Worm (Caenorhabditis elegans): ENCODE measurements around the gene mnk-1.
A peak's percentile ranks its signal among the peaks of the same experiment; 100 is the strongest.
"Not testable (repeated sequence)": the region's sequence is repeated elsewhere in the genome, so short reads cannot be mapped to it uniquely, and the experiment has no call there.

mnk-1 gene

DNA sequence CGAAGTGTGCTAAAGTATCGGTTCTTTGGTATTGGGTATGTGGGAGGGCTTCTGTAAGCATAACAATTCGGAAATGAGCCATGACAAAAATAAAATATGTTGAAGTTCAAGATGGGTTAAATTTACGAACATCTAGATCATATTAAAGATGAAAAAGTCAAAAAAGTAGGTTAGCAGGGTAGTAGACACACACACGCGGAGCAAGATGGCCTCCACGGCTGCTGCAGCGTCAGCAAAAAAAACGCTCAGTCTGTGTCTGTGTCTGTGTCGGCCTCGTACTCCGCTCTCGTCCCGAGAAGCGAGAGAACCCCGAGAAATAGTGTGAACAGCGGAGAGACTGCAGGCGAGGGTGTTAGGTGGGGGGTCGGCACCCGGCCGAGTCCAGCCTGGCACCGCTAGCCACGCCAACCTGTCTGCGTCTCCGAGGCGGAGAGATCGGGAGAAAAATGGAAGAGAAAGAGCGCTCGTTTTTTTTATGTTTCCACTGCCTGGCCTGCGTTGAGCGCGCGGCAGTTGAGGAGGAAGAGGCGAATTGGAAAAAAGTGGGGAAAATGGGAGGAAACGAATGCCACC is 52.3 kb downstream of the mnk-1 start, which contains the start of gene myrf-1:
TSS of gene myrf-1 (minus strand) at position 51 of the 573 bp plus-strand sequence.
- peak; percentile 72 for TF ChIP-seq cog-1 (tag; optimal IDR thresholded peaks at IDR 0.05)
- TF ChIP-seq ztf-23 (GFP tag; IDR thresholded peaks at IDR 0.05) = peak; percentile 56; the same call in 1 of the 2 replicates
- TF ChIP-seq klf-2 (GFP tag; conservative IDR thresholded peaks at IDR 0.05) = no peak
- TF ChIP-seq med-1 (GFP tag; optimal IDR thresholded peaks at IDR 0.05; ENCODE audit: insufficient read depth) = no peak
- TF ChIP-seq tab-1 (GFP tag; IDR thresholded peaks at IDR 0.05) = 0 out of 2 replicates have a peak, but pooled peaks have one; percentile 67
- TF ChIP-seq flt-1 (GFP tag; IDR thresholded peaks at IDR 0.05) = 0 out of 2 replicates have a peak, but pooled peaks have one; percentile 6
- no peak for TF ChIP-seq ztf-29 (GFP tag; IDR thresholded peaks at IDR 0.05)
- no peak for TF ChIP-seq T22C8.4 (GFP tag; IDR thresholded peaks at IDR 0.05)
- TF ChIP-seq ref-1 (GFP tag; conservative IDR thresholded peaks at IDR 0.05) = no peak

- no peak for TF ChIP-seq ztf-29 (GFP tag; IDR thresholded peaks at IDR 0.05)
- TF ChIP-seq ztf-23 (GFP tag; IDR thresholded peaks at IDR 0.05) = no peak
- TF ChIP-seq flt-1 (GFP tag; IDR thresholded peaks at IDR 0.05) = no peak
- TF ChIP-seq cog-1 (tag; optimal IDR thresholded peaks at IDR 0.05) = no peak
- no peak for TF ChIP-seq T22C8.4 (GFP tag; IDR thresholded peaks at IDR 0.05)
- TF ChIP-seq tab-1 (GFP tag; IDR thresholded peaks at IDR 0.05) = no peak
- no peak for TF ChIP-seq med-1 (GFP tag; optimal IDR thresholded peaks at IDR 0.05; ENCODE audit: insufficient read depth)
Observed at ce11 chrII:10501578-10501977, 53.3 kb downstream of the mnk-1 start.

DNA sequence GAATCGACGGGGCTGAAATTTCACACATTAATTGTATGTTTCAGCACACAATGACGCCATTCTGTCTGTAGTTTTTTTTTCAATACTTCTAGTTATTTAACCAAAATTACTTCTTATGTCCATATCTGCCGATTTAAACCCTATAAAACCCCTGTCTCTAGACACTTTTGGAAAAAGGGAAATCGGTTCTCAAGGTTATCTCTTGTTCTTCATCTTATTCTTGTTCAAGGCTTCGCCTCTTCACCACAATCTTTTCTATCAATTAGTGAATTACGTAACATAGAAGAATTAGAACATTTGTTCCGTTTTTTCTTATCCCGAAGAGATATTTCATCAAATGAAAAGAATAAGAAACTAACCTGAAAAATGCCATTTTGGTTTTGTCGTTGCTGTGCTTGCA is 54.2 kb downstream of the mnk-1 start:
- TF ChIP-seq cog-1 (tag; optimal IDR thresholded peaks at IDR 0.05) (no peak), klf-2 (GFP tag; conservative IDR thresholded peaks at IDR 0.05) (no peak), T22C8.4 (GFP tag; IDR thresholded peaks at IDR 0.05) (no peak), tab-1 (GFP tag; IDR thresholded peaks at IDR 0.05) (no peak), med-1 (GFP tag; optimal IDR thresholded peaks at IDR 0.05; ENCODE audit: insufficient read depth) (no peak), ztf-23 (GFP tag; IDR thresholded peaks at IDR 0.05) (no peak), flt-1 (GFP tag; IDR thresholded peaks at IDR 0.05) (no peak), ref-1 (GFP tag; conservative IDR thresholded peaks at IDR 0.05) (no peak), ztf-29 (GFP tag; IDR thresholded peaks at IDR 0.05) (no peak)

ce11 chrII:10495912-10496311 is 58.9 kb downstream of the mnk-1 start, which contains the start of gene ZK666.12:
Gene ZK666.12, plus strand, starts transcription at chrII:10496212.
- TF ChIP-seq ztf-29 (GFP tag; IDR thresholded peaks at IDR 0.05) (no peak), tab-1 (GFP tag; IDR thresholded peaks at IDR 0.05) (no peak), cog-1 (tag; optimal IDR thresholded peaks at IDR 0.05) (no peak), med-1 (GFP tag; optimal IDR thresholded peaks at IDR 0.05; ENCODE audit: insufficient read depth) (no peak), ztf-23 (GFP tag; IDR thresholded peaks at IDR 0.05) (no peak), ref-1 (GFP tag; conservative IDR thresholded peaks at IDR 0.05) (no peak), T22C8.4 (GFP tag; IDR thresholded peaks at IDR 0.05) (no peak), klf-2 (GFP tag; conservative IDR thresholded peaks at IDR 0.05) (no peak), flt-1 (GFP tag; IDR thresholded peaks at IDR 0.05) (no peak)

- TF ChIP-seq ztf-29 (GFP tag; IDR thresholded peaks at IDR 0.05) (no peak), klf-2 (GFP tag; conservative IDR thresholded peaks at IDR 0.05) (no peak), flt-1 (GFP tag; IDR thresholded peaks at IDR 0.05) (no peak), T22C8.4 (GFP tag; IDR thresholded peaks at IDR 0.05) (no peak), tab-1 (GFP tag; IDR thresholded peaks at IDR 0.05) (no peak), med-1 (GFP tag; optimal IDR thresholded peaks at IDR 0.05; ENCODE audit: insufficient read depth) (no peak), ztf-23 (GFP tag; IDR thresholded peaks at IDR 0.05) (no peak), ref-1 (GFP tag; conservative IDR thresholded peaks at IDR 0.05) (no peak), cog-1 (tag; optimal IDR thresholded peaks at IDR 0.05) (no peak)
Observed at ce11 chrII:10494467-10494866, 60.4 kb downstream of the mnk-1 start, which contains the start of gene ZK666.14. Gene ZK666.14, plus strand, starts transcription at chrII:10494767.

ce11 chrII:10493034-10493433 is 61.8 kb downstream of the mnk-1 start, which contains the start of gene ZK666.8:
Gene ZK666.8, minus strand, starts transcription at chrII:10493134.
- not testable (repeated sequence) for TF ChIP-seq klf-2 (GFP tag; conservative IDR thresholded peaks at IDR 0.05); cog-1 (tag; optimal IDR thresholded peaks at IDR 0.05); tab-1 (GFP tag; IDR thresholded peaks at IDR 0.05)

Data from whole organism, midembryonic.